Worm (Caenorhabditis elegans) whole organism, midembryonic: ENCODE data around the gene nlp-23.

Experiments used
- flt-1 ChIP-seq: fragments of 200-800 bp; sonication (Bioruptor generic); IDR thresholded peaks from 2 replicates; pipeline ENCODE4 v1.3.6; 2022; ENCODE audit warnings: missing genetic modification characterization, missing compliant biosample characterization
- med-1 ChIP-seq: sonication (generic microtip); optimal IDR thresholded peaks from 2 replicates; lab custom pipeline; 2017; ENCODE audit warnings: missing genetic modification characterization, mild to moderate bottlenecking, missing compliant biosample characterization, antibody characterized with exemption, missing genetic modification reagents; ENCODE audit not compliant: insufficient read depth
- tab-1 ChIP-seq: fragments of 200-800 bp; sonication (Bioruptor generic); IDR thresholded peaks from 2 replicates; pipeline ENCODE4 v1.3.6; 2022; ENCODE audit warnings: missing genetic modification characterization, missing compliant biosample characterization

DNA sequence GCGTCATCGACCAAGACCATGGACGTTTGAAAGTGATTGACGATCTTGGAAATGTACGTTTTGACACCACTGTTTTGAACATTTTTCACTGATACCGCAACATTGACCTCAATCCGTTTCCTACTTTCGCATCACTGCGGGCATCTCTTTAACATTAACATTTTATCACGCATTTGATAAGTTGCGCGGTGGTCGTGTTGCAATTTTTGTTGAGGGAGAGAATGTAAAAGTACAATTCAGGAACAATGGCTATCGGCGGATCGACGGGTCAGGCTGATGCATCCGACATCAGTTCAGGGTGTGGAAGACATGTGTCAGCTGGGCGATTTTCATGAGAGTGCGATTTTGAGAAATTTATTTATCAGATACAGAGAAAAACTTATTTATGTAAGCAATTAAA is 39.5 kb downstream of the nlp-23 start:
- TF ChIP-seq flt-1, result no peak
- TF ChIP-seq tab-1 (GFP tag; lab: Robert Waterston, UW), result no peak
- no peak for TF ChIP-seq med-1 (GFP tag; lab: Kevin White, UChicago)
